Worm (Caenorhabditis elegans) whole organism, L4 larva: ENCODE measurements around the gene nas-17.

Experiments
- attf-4 ChIP-seq: sonication (generic microtip); optimal IDR thresholded peaks from 3 replicates; lab custom pipeline; 2017; ENCODE audit warnings: missing biosample characterization, missing genetic modification characterization
- hlh-30 ChIP-seq: sonication (generic microtip); optimal IDR thresholded peaks from 2 replicates; lab custom pipeline; 2017; ENCODE audit warnings: antibody characterized with exemption, mild to moderate bottlenecking, missing genetic modification characterization, missing compliant biosample characterization; ENCODE audit not compliant: insufficient read depth
- lin-15B ChIP-seq: fragments of 150-350 bp; sonication (generic microtip); optimal IDR thresholded peaks from 3 replicates; lab custom pipeline; 2014; ENCODE audit warnings: missing biosample characterization, missing genetic modification characterization
- lin-38 ChIP-seq: fragments of 200-800 bp; sonication (Bioruptor generic); IDR thresholded peaks from 2 replicates; pipeline ENCODE4 v1.3.6; 2022; ENCODE audit warnings: missing genetic modification reagents, missing genetic modification characterization, missing compliant biosample characterization
- unc-62 ChIP-seq, 3 experiments: fragments of 150-350 bp in 1 of 3; sonication (generic microtip); optimal IDR thresholded peaks in 2 of 3; peaks in 1 of 3; 1 replicate in 1 of 3; 2 replicates in 2 of 3; lab custom pipeline; 2014 to 2017; ENCODE audit warnings: missing biosample characterization in 3 of 3, missing genetic modification characterization in 3 of 3, missing genetic modification reagents in 3 of 3, missing genotype in 1 of 3
- zfp-2 ChIP-seq: sonication (generic microtip); optimal IDR thresholded peaks from 2 replicates; lab custom pipeline; 2016; ENCODE audit warnings: mild to moderate bottlenecking, missing genetic modification characterization, missing compliant biosample characterization

- no peak for TF ChIP-seq attf-4
- no peak for TF ChIP-seq lin-38 (GFP tag; lab: Robert Waterston, UW)
- TF ChIP-seq hlh-30 (tag; lab: Kevin White, UChicago), result no peak
- TF ChIP-seq lin-15B (tag; lab: Kevin White, UChicago), result no peak
- peak in 1 of 2 experiments; percentile 64 for TF ChIP-seq unc-62 (GFP tag; optimal IDR thresholded peaks at IDR 0.05 in 1 of 2; lab: Kevin White, UChicago)
- TF ChIP-seq unc-62 (tag; optimal IDR thresholded peaks at IDR 0.05; lab: Kevin White, UChicago), result no peak
- no peak for TF ChIP-seq zfp-2
Observed at ce11 chrV:11407251-11407650, 8.5 kb downstream of the nas-17 start, which contains the start of gene K03B8.6.
